Worm (Caenorhabditis elegans): ENCODE measurements around the gene hacl-1.

The hacl-1 gene

ce11 chrII:11484600-11484999, 8.2 kb downstream of the hacl-1 start:
- no peak for TF ChIP-seq elt-1 (tag; optimal IDR thresholded peaks at IDR 0.05)
- TF ChIP-seq nhr-25 (tag; optimal IDR thresholded peaks at IDR 0.05), result peak; percentile 77
- TF ChIP-seq nhr-23 (tag; optimal IDR thresholded peaks at IDR 0.05), result peak; percentile 36
- no peak for TF ChIP-seq daf-12 (tag; optimal IDR thresholded peaks at IDR 0.05)
- TF ChIP-seq unc-62 (GFP tag; optimal IDR thresholded peaks at IDR 0.05), result no peak
- peak; percentile 29 for TF ChIP-seq pqm-1 (tag; optimal IDR thresholded peaks at IDR 0.05)
- peak; percentile 86 for TF ChIP-seq nhr-43 (tag; optimal IDR thresholded peaks at IDR 0.05; ENCODE audit: poor library complexity, severe bottlenecking)
- TF ChIP-seq jun-1 (tag; optimal IDR thresholded peaks at IDR 0.05), result peak; percentile 9
- TF ChIP-seq tbx-2 (tag; optimal IDR thresholded peaks at IDR 0.05), result peak; percentile 47
- TF ChIP-seq nhr-77 (tag; optimal IDR thresholded peaks at IDR 0.05), result peak; percentile 50
- peak; percentile 81 for TF ChIP-seq lin-39 (tag; optimal IDR thresholded peaks at IDR 0.05)
- no peak for TF ChIP-seq ztf-4 (tag; optimal IDR thresholded peaks at IDR 0.05)
- TF ChIP-seq elt-2 (tag; optimal IDR thresholded peaks at IDR 0.05), result peak; percentile 54
- TF ChIP-seq hmg-11 (tag; optimal IDR thresholded peaks at IDR 0.05), result peak; percentile 93
- TF ChIP-seq lsy-12 (tag; optimal IDR thresholded peaks at IDR 0.05), result peak; percentile 91
- TF ChIP-seq skn-1 (tag; optimal IDR thresholded peaks at IDR 0.05), result peak; percentile 48
- peak; percentile 34 for TF ChIP-seq ceh-16 (tag; optimal IDR thresholded peaks at IDR 0.05)
- peak; percentile 32 for TF ChIP-seq lin-15B (tag; optimal IDR thresholded peaks at IDR 0.05)

- TF ChIP-seq ama-1 (optimal IDR thresholded peaks at IDR 0.05) (no peak), unc-39 (tag; optimal IDR thresholded peaks at IDR 0.05) (no peak), nhr-77 (tag; optimal IDR thresholded peaks at IDR 0.05) (no peak), zag-1 (tag; optimal IDR thresholded peaks at IDR 0.05) (no peak), tbx-2 (tag; optimal IDR thresholded peaks at IDR 0.05) (no peak), elt-1 (tag; optimal IDR thresholded peaks at IDR 0.05) (no peak), unc-62 (GFP tag; optimal IDR thresholded peaks at IDR 0.05) (no peak), lsy-12 (tag; optimal IDR thresholded peaks at IDR 0.05) (no peak), snpc-4 (tag; optimal IDR thresholded peaks at IDR 0.05) (no peak), elt-2 (tag; optimal IDR thresholded peaks at IDR 0.05) (no peak), egl-5 (tag; optimal IDR thresholded peaks at IDR 0.05) (no peak), hmg-11 (tag; optimal IDR thresholded peaks at IDR 0.05) (no peak), pha-4 (tag; optimal IDR thresholded peaks at IDR 0.05) (no peak), elt-3 (tag; optimal IDR thresholded peaks at IDR 0.05) (no peak)
Observed at ce11 chrII:11479076-11479475, 13.7 kb downstream of the hacl-1 start, which contains the start of gene W02B12.12. TSS of gene W02B12.12 (minus strand) at chrII:11479176.

ce11 chrII:11476410-11476809, 16.4 kb downstream of the hacl-1 start, which contains the start of gene W02B12.16:
TSS of gene W02B12.16 (minus strand) at chrII:11476510.
- TF ChIP-seq nhr-76 (tag; optimal IDR thresholded peaks at IDR 0.05), result no peak
- TF ChIP-seq nhr-43 (tag; optimal IDR thresholded peaks at IDR 0.05; ENCODE audit: poor library complexity, severe bottlenecking), result peak; percentile 2

- TF ChIP-seq pqm-1 (tag; optimal IDR thresholded peaks at IDR 0.05) (peak; percentile 26), nhr-25 (tag; optimal IDR thresholded peaks at IDR 0.05) (peak; percentile 60), pha-4 (tag; optimal IDR thresholded peaks at IDR 0.05) (no peak), egl-5 (tag; optimal IDR thresholded peaks at IDR 0.05) (peak; percentile 36), jun-1 (tag; optimal IDR thresholded peaks at IDR 0.05) (peak; percentile 62), nhr-23 (tag; optimal IDR thresholded peaks at IDR 0.05) (peak; percentile 95), tbx-2 (tag; optimal IDR thresholded peaks at IDR 0.05) (peak; percentile 80), hmg-11 (tag; optimal IDR thresholded peaks at IDR 0.05) (peak; percentile 83), nhr-43 (tag; optimal IDR thresholded peaks at IDR 0.05; ENCODE audit: poor library complexity, severe bottlenecking) (peak; percentile 86), R02D3.7 (tag; optimal IDR thresholded peaks at IDR 0.05) (peak; percentile 81), elt-2 (tag; optimal IDR thresholded peaks at IDR 0.05) (peak; percentile 59), lin-15B (tag; optimal IDR thresholded peaks at IDR 0.05) (peak; percentile 69), ceh-82 (tag; optimal IDR thresholded peaks at IDR 0.05) (peak; percentile 58), unc-62 (GFP tag; optimal IDR thresholded peaks at IDR 0.05) (no peak), lin-39 (tag; optimal IDR thresholded peaks at IDR 0.05) (peak; percentile 40), nhr-77 (tag; optimal IDR thresholded peaks at IDR 0.05) (peak; percentile 10), elt-1 (tag; optimal IDR thresholded peaks at IDR 0.05) (peak; percentile 11), nhr-237 (tag; optimal IDR thresholded peaks at IDR 0.05) (no peak), nhr-11 (tag; optimal IDR thresholded peaks at IDR 0.05) (no peak), lsy-12 (tag; optimal IDR thresholded peaks at IDR 0.05) (peak; percentile 65), nhr-28 (tag; optimal IDR thresholded peaks at IDR 0.05) (no peak), skn-1 (tag; optimal IDR thresholded peaks at IDR 0.05) (peak; percentile 44), ceh-28 (tag; optimal IDR thresholded peaks at IDR 0.05) (peak; percentile 63), ztf-11 (tag; optimal IDR thresholded peaks at IDR 0.05) (no peak)
Observed at ce11 chrII:11473525-11474181, 19.1 kb downstream of the hacl-1 start, which contains the start of the genes metl-1 and W02B12.11. TSS of gene metl-1 (minus strand) at chrII:11473575. TSS of gene W02B12.11 (plus strand) at chrII:11473861.

Measured in whole organism, L3 larva.